Fruit fly (Drosophila melanogaster): ENCODE measurements around the gene Ack.

The Ack gene

DNA sequence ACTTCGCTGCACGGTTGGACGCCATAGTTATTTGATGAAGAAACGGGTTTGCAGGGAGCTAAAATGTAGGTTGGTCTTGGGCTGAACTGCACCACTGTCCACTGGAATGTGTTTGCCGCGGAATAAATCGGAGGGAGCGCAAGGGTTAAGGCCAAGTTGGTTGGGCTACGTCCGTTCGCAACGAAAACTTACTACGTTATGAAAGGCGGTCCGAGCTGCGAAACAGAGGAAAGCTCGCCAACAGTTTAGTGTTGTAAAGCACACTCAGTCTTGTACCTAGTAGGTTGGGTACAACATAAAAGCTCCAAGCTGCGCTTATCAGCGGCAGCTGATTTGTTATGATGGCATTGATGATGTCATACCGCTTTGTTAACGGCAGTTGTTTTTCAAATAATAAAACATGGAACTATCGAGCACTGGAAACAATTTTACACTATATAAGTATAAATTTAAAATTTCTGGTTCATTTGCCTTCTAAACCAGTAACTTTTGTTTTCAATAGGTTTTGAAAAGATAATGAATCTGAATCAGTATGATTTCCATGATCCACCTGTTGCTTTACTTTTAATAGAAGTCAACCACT lies 14.3 kb downstream of the Ack start, which contains the start of gene Chd64 (continued):
- TF ChIP-seq CG18764 (GFP tag; optimal IDR thresholded peaks at IDR 0.05) (no peak), CG6254 (GFP tag; optimal IDR thresholded peaks at IDR 0.05) (peak; percentile 1), zfh1 (GFP tag; IDR thresholded peaks at IDR 0.05) (no peak), Abd-B (GFP tag; optimal IDR thresholded peaks at IDR 0.05) (no peak), danr (GFP tag; IDR thresholded peaks at IDR 0.05) (no peak), row (GFP tag; IDR thresholded peaks at IDR 0.05) (peak; percentile 50; the same call in 2 of the 3 replicates), CG34224 (GFP tag; IDR thresholded peaks at IDR 0.05; ENCODE audit: partially characterized antibody) (peak; percentile 55; the same call in 2 of the 3 replicates), crc (GFP tag; optimal IDR thresholded peaks at IDR 0.05) (no peak), slbo (GFP tag; IDR thresholded peaks at IDR 0.05) (peak; percentile 36), nmo (GFP tag; optimal IDR thresholded peaks at IDR 0.05) (no peak), CG30431 (GFP tag; optimal IDR thresholded peaks at IDR 0.05) (no peak), CG4820 (GFP tag; optimal IDR thresholded peaks at IDR 0.05) (no peak), D19A (tag; optimal IDR thresholded peaks at IDR 0.05) (no peak), ttk (GFP tag; IDR thresholded peaks at IDR 0.05) (no peak), ap (GFP tag; IDR thresholded peaks at IDR 0.05) (no peak), her (GFP tag; optimal IDR thresholded peaks at IDR 0.05) (peak; percentile 12), Mad (GFP tag; optimal IDR thresholded peaks at IDR 0.05) (no peak), corto (GFP tag; optimal IDR thresholded peaks at IDR 0.05) (peak; percentile 74), ind (GFP tag; optimal IDR thresholded peaks at IDR 0.05) (no peak), CG42726 (GFP tag; IDR thresholded peaks at IDR 0.05; ENCODE audit: partially characterized antibody) (0 out of 2 replicates have a peak, but pooled peaks have one; percentile 52), psq (GFP tag; optimal IDR thresholded peaks at IDR 0.05) (peak; percentile 8), CG2712 (tag; optimal IDR thresholded peaks at IDR 0.05) (no peak), wor (GFP tag; IDR thresholded peaks at IDR 0.05) (no peak), CG1832 (GFP tag; optimal IDR thresholded peaks at IDR 0.05) (no peak), Ssrp (tag; optimal IDR thresholded peaks at IDR 0.05) (no peak), CG34376 (GFP tag; optimal IDR thresholded peaks at IDR 0.05) (peak; percentile 90), CG8765 (GFP tag; IDR thresholded peaks at IDR 0.05) (no peak), ranshi (GFP tag; IDR thresholded peaks at IDR 0.05) (no peak), dpn (GFP tag; optimal IDR thresholded peaks at IDR 0.05) (peak; percentile 25 to 57), CG17359 (tag; optimal IDR thresholded peaks at IDR 0.05) (peak; percentile 47), ERR (GFP tag; optimal IDR thresholded peaks at IDR 0.05) (no peak), CG7357 (GFP tag; IDR thresholded peaks at IDR 0.05) (no peak), B-H1 (GFP tag; IDR thresholded peaks at IDR 0.05) (no peak; the same call in 2 of the 3 replicates), h (optimal IDR thresholded peaks at IDR 0.05) (no peak), twi (tag; optimal IDR thresholded peaks at IDR 0.05) (no peak), CG1647 (GFP tag; optimal IDR thresholded peaks at IDR 0.05) (no peak), esg (GFP tag; conservative IDR thresholded peaks at IDR 0.05) (no peak), CG3163 (GFP tag; optimal IDR thresholded peaks at IDR 0.05) (no peak), ato (GFP tag; IDR thresholded peaks at IDR 0.05; ENCODE audit: partially characterized antibody) (peak; percentile 51; the same call in 1 of the 2 replicates), CG1529 (GFP tag; optimal IDR thresholded peaks at IDR 0.05) (peak; percentile 19), Dref (GFP tag; IDR thresholded peaks at IDR 0.05) (no peak), CG11456 (GFP tag; IDR thresholded peaks at IDR 0.05) (peak; percentile 63; the same call in 2 of the 3 replicates), TFAM (GFP tag; optimal IDR thresholded peaks at IDR 0.05) (no peak), nau (GFP tag; optimal IDR thresholded peaks at IDR 0.05) (no peak), HmgZ (tag; optimal IDR thresholded peaks at IDR 0.05) (peak; percentile 71), CG6813 (GFP tag; optimal IDR thresholded peaks at IDR 0.05) (peak; percentile 67), sens (GFP tag) (peak; percentile 47), CG9797 (GFP tag; optimal IDR thresholded peaks at IDR 0.05) (no peak), chn (GFP tag; optimal IDR thresholded peaks at IDR 0.05) (no peak), CG9876 (GFP tag; optimal IDR thresholded peaks at IDR 0.05) (no peak), CG4730 (GFP tag; IDR thresholded peaks at IDR 0.05) (0 out of 2 replicates have a peak, but pooled peaks have one; percentile 4)

Measured in whole organism, embryonic.